Fruit fly (Drosophila melanogaster) whole organism, embryonic: ENCODE measurements around the gene CG31141.

ENCODE experiments used
- CG14441 ChIP-seq: fragments of 200-800 bp; sonication (Bioruptor generic); IDR thresholded peaks from 2 replicates; pipeline ENCODE4 v1.3.6; 2022; ENCODE audit warnings: missing biosample characterization, missing genetic modification characterization
- CG14667 ChIP-seq: fragments of 200-800 bp; sonication (Bioruptor generic); IDR thresholded peaks from 2 replicates; pipeline ENCODE4 v1.3.6; 2022; ENCODE audit warnings: missing biosample characterization, missing genetic modification characterization
- CG1603 ChIP-seq: fragments of 200-800 bp; sonication (Bioruptor generic); optimal IDR thresholded peaks from 2 replicates; lab custom pipeline; 2019; ENCODE audit warnings: missing biosample characterization, mild to moderate bottlenecking, missing genetic modification characterization, moderate library complexity
- CG16815 ChIP-seq: fragments of 200-800 bp; sonication (Bioruptor generic); optimal IDR thresholded peaks from 3 replicates; lab custom pipeline; 2017; ENCODE audit warnings: missing biosample characterization, mild to moderate bottlenecking, missing genetic modification characterization
- CG17612 ChIP-seq: fragments of 200-800 bp; sonication (Bioruptor generic); IDR thresholded peaks from 2 replicates; pipeline ENCODE4 v1.3.6; 2022; ENCODE audit warnings: missing biosample characterization, missing genetic modification characterization
- CG1792 ChIP-seq: fragments of 200-800 bp; sonication (Bioruptor generic); optimal IDR thresholded peaks from 2 replicates; lab custom pipeline; 2016; ENCODE audit warnings: missing biosample characterization, missing genetic modification characterization
- CG18476 ChIP-seq: fragments of 200-800 bp; sonication (Bioruptor generic); optimal IDR thresholded peaks from 2 replicates; lab custom pipeline; 2016; ENCODE audit warnings: missing biosample characterization, mild to moderate bottlenecking, missing genetic modification characterization
- CG2875 ChIP-seq: fragments of 200-800 bp; sonication (Bioruptor generic); optimal IDR thresholded peaks from 2 replicates; lab custom pipeline; 2017; ENCODE audit warnings: missing biosample characterization, mild to moderate bottlenecking, missing genetic modification characterization, missing genetic modification reagents
- CG30403 ChIP-seq: fragments of 200-800 bp; sonication (Bioruptor generic); optimal IDR thresholded peaks from 3 replicates; lab custom pipeline; 2016; ENCODE audit warnings: missing biosample characterization, missing genetic modification characterization
- CG32532 ChIP-seq: fragments of 200-800 bp; sonication (Bioruptor generic); IDR thresholded peaks from 2 replicates; pipeline ENCODE4 v1.3.6; 2022; ENCODE audit warnings: missing biosample characterization, missing genetic modification characterization
- CG34376 ChIP-seq: fragments of 200-800 bp; sonication (Bioruptor generic); optimal IDR thresholded peaks from 2 replicates; lab custom pipeline; 2018; ENCODE audit warnings: missing biosample characterization, mild to moderate bottlenecking, missing genetic modification characterization
- CG4282 ChIP-seq: fragments of 200-800 bp; sonication (Bioruptor generic); optimal IDR thresholded peaks from 2 replicates; lab custom pipeline; 2016; ENCODE audit warnings: missing biosample characterization, missing genetic modification characterization
- CG4730 ChIP-seq: fragments of 200-800 bp; sonication (Bioruptor generic); IDR thresholded peaks from 2 replicates; pipeline ENCODE4 v1.3.6; 2022; ENCODE audit warnings: missing biosample characterization, missing genetic modification characterization
- CG7987 ChIP-seq: fragments of 200-800 bp; sonication (Bioruptor generic); optimal IDR thresholded peaks from 2 replicates; lab custom pipeline; 2018; ENCODE audit warnings: missing biosample characterization, mild to moderate bottlenecking, missing genetic modification characterization, moderate library complexity
- CTCF ChIP-seq: fragments of 200-800 bp; sonication (Bioruptor generic); optimal IDR thresholded peaks from 2 replicates; lab custom pipeline; 2017; ENCODE audit warnings: missing biosample characterization, mild to moderate bottlenecking, missing genetic modification characterization, moderate library complexity
- CrebB ChIP-seq: fragments of 200-800 bp; sonication (Bioruptor generic); optimal IDR thresholded peaks from 3 replicates; lab custom pipeline; 2018; ENCODE audit warnings: missing biosample characterization, mild to moderate bottlenecking, missing genetic modification characterization
- Deaf1 ChIP-seq: fragments of 200-800 bp; optimal IDR thresholded peaks from 3 replicates; lab custom pipeline; 2019; ENCODE audit warnings: missing biosample characterization, mild to moderate bottlenecking, missing genetic modification characterization, moderate library complexity
- Dp ChIP-seq: fragments of 200-800 bp; sonication (Bioruptor generic); optimal IDR thresholded peaks from 2 replicates; lab custom pipeline; 2018; ENCODE audit warnings: missing biosample characterization, mild to moderate bottlenecking, missing genetic modification characterization, moderate library complexity
- Fer1 ChIP-seq: fragments of 200-800 bp; sonication (Bioruptor generic); optimal IDR thresholded peaks from 2 replicates; lab custom pipeline; 2017; ENCODE audit warnings: missing biosample characterization, mild to moderate bottlenecking, missing genetic modification characterization
- Gug ChIP-seq: fragments of 200-800 bp; sonication (Bioruptor generic); IDR thresholded peaks from 4 replicates; pipeline ENCODE4 v1.3.6; 2022; ENCODE audit warnings: missing biosample characterization, missing genetic modification characterization
- H15 ChIP-seq: fragments of 200-800 bp; sonication (Bioruptor generic); IDR thresholded peaks from 3 replicates; pipeline ENCODE4 v1.3.6; 2022; ENCODE audit warnings: missing biosample characterization, missing genetic modification characterization
- Hey ChIP-seq: fragments of 200-800 bp; sonication (Bioruptor generic); optimal IDR thresholded peaks from 3 replicates; lab custom pipeline; 2018; ENCODE audit warnings: missing biosample characterization, mild to moderate bottlenecking, missing genetic modification characterization
- MBD-R2 ChIP-seq: fragments of 200-800 bp; sonication (Bioruptor generic); IDR thresholded peaks from 2 replicates; pipeline ENCODE4 v1.3.6; 2022; ENCODE audit warnings: missing biosample characterization, missing genetic modification characterization
- Meics ChIP-seq: fragments of 200-800 bp; sonication (Bioruptor generic); optimal IDR thresholded peaks from 2 replicates; lab custom pipeline; 2017; ENCODE audit warnings: missing biosample characterization, mild to moderate bottlenecking, missing genetic modification characterization
- NC2β ChIP-seq: fragments of 200-800 bp; sonication (Bioruptor generic); optimal IDR thresholded peaks from 2 replicates; lab custom pipeline; 2016; ENCODE audit warnings: missing biosample characterization, missing genetic modification characterization
- Pdp1 ChIP-seq, 2 experiments: fragments of 200-800 bp; sonication (Bioruptor generic); optimal IDR thresholded peaks; 3 replicates each; lab custom pipeline; 2016; ENCODE audit warnings: missing biosample characterization in 2 of 2, missing genetic modification characterization in 2 of 2, mild to moderate bottlenecking in 1 of 2, moderate library complexity in 1 of 2
- Taf1 ChIP-seq: fragments of 200-800 bp; sonication (Bioruptor generic); IDR thresholded peaks from 2 replicates; pipeline ENCODE4 v1.3.6; 2022; ENCODE audit warnings: missing biosample characterization, missing genetic modification characterization
- Trl ChIP-seq, 3 experiments: fragments of >200 bp in 2 of 3; fragments of 200-800 bp in 1 of 3; sonication (Bioruptor generic) in 1 of 3; optimal IDR thresholded peaks; 2 replicates in 1 of 3; 3 replicates in 2 of 3; lab custom pipeline; 2016 to 2017; ENCODE audit warnings: missing biosample characterization in 1 of 3, missing genetic modification characterization in 1 of 3
- abd-A ChIP-seq: fragments of 200-800 bp; sonication (Bioruptor generic); optimal IDR thresholded peaks from 3 replicates; lab custom pipeline; 2019; ENCODE audit warnings: missing biosample characterization, mild to moderate bottlenecking, missing genetic modification characterization, moderate library complexity
- bbx ChIP-seq: fragments of 200-800 bp; sonication (Bioruptor generic); IDR thresholded peaks from 2 replicates; pipeline ENCODE4 v1.3.6; 2022; ENCODE audit warnings: missing biosample characterization, missing genetic modification characterization; ENCODE audit not compliant: partially characterized antibody
- crc ChIP-seq: fragments of 200-800 bp; sonication (Bioruptor generic); optimal IDR thresholded peaks from 2 replicates; lab custom pipeline; 2016; ENCODE audit warnings: missing biosample characterization, missing genetic modification characterization
- croc ChIP-seq: fragments of 200-800 bp; sonication (Bioruptor generic); conservative IDR thresholded peaks from 3 replicates; pipeline ENCODE4 v1.3.6; 2022; ENCODE audit warnings: missing biosample characterization, missing genetic modification characterization
- ewg ChIP-seq: fragments of 200-800 bp; sonication (Bioruptor generic); optimal IDR thresholded peaks from 3 replicates; lab custom pipeline; 2017; ENCODE audit warnings: mild to moderate bottlenecking, missing biosample characterization, missing genetic modification reagents, missing genetic modification characterization
- fru ChIP-seq: fragments of >200 bp; optimal IDR thresholded peaks from 2 replicates; lab custom pipeline; 2017
- gsb ChIP-seq: fragments of 200-800 bp; sonication (Bioruptor generic); IDR thresholded peaks from 2 replicates; pipeline ENCODE4 v1.3.6; 2022; ENCODE audit warnings: missing biosample characterization, missing genetic modification characterization
- gt ChIP-seq: fragments of 200-800 bp; sonication (Bioruptor generic); IDR thresholded peaks from 2 replicates; pipeline ENCODE4 v1.3.6; 2022; ENCODE audit warnings: missing biosample characterization, missing genetic modification characterization
- her ChIP-seq: fragments of 200-800 bp; sonication (Bioruptor generic); optimal IDR thresholded peaks from 2 replicates; lab custom pipeline; 2016; ENCODE audit warnings: missing biosample characterization, missing genetic modification characterization
- mam ChIP-seq: fragments of 200-800 bp; sonication (Bioruptor generic); optimal IDR thresholded peaks from 3 replicates; lab custom pipeline; 2016; ENCODE audit warnings: missing biosample characterization, missing genetic modification characterization
- mirr ChIP-seq: fragments of 200-800 bp; sonication (Bioruptor generic); optimal IDR thresholded peaks from 3 replicates; lab custom pipeline; 2018; ENCODE audit warnings: missing biosample characterization, mild to moderate bottlenecking, missing genetic modification characterization
- prd ChIP-seq, 3 experiments: fragments of >200 bp in 2 of 3; fragments of 200-800 bp in 1 of 3; sonication (Bioruptor generic) in 1 of 3; optimal IDR thresholded peaks in 2 of 3; IDR thresholded peaks in 1 of 3; 2 replicates in 2 of 3; 3 replicates in 1 of 3; pipeline versions ENCODE4 v1.3.6 to Lab custom; 2017 to 2022; ENCODE audit warnings: missing biosample characterization in 1 of 3, missing genetic modification characterization in 1 of 3
- ranshi ChIP-seq: fragments of 200-800 bp; sonication (Bioruptor generic); IDR thresholded peaks from 2 replicates; pipeline ENCODE4 v1.3.6; 2022; ENCODE audit warnings: missing biosample characterization, missing genetic modification characterization
- rib ChIP-seq: fragments of 200-800 bp; sonication (Bioruptor generic); IDR thresholded peaks from 2 replicates; pipeline ENCODE4 v1.3.6; 2022; ENCODE audit warnings: missing biosample characterization, missing genetic modification characterization
- sd ChIP-seq: fragments of 200-800 bp; sonication (Bioruptor generic); optimal IDR thresholded peaks from 3 replicates; lab custom pipeline; 2018; ENCODE audit warnings: missing biosample characterization, mild to moderate bottlenecking, missing genetic modification characterization, moderate library complexity
- sens ChIP-seq: fragments of 200-800 bp; sonication (Bioruptor generic); peaks from one replicate; lab custom pipeline; 2016; ENCODE audit warnings: missing biosample characterization, missing genetic modification characterization
- shn ChIP-seq: fragments of 200-800 bp; sonication (Bioruptor generic); optimal IDR thresholded peaks from 3 replicates; lab custom pipeline; 2016; ENCODE audit warnings: missing biosample characterization, missing genetic modification characterization
- slbo ChIP-seq: fragments of 200-800 bp; sonication (Bioruptor generic); IDR thresholded peaks from 2 replicates; pipeline ENCODE4 v1.3.6; 2022; ENCODE audit warnings: missing biosample characterization, missing genetic modification characterization
- tap ChIP-seq: fragments of 200-800 bp; optimal IDR thresholded peaks from 3 replicates; lab custom pipeline; 2019; ENCODE audit warnings: missing biosample characterization, mild to moderate bottlenecking, missing genetic modification characterization, moderate library complexity
- tin ChIP-seq: fragments of 200-800 bp; sonication (Bioruptor generic); optimal IDR thresholded peaks from 3 replicates; lab custom pipeline; 2016; ENCODE audit warnings: missing biosample characterization, missing genetic modification characterization
- wor ChIP-seq: fragments of 200-800 bp; sonication (Bioruptor generic); IDR thresholded peaks from 2 replicates; pipeline ENCODE4 v1.3.6; 2022; ENCODE audit warnings: missing biosample characterization, missing genetic modification characterization

CG31141 gene

dm6 chr3R:23920874-23921539 is 2.1 kb upstream of the CG31141 start (continued):
- TF ChIP-seq crc (peak; percentile 8), CG17612 (0 out of 2 replicates have a peak, but pooled peaks have one; percentile 20), Hey (peak; percentile 14), Trl (optimal IDR thresholded peaks at IDR 0.05; lab: Kevin White, UChicago) (no peak), Trl (GFP tag; optimal IDR thresholded peaks at IDR 0.05; lab: Kevin White, UChicago) (peak; percentile 14), CrebB (tag; lab: Kevin White, UChicago) (peak; percentile 82), CG16815 (GFP tag; lab: Kevin White, UChicago) (no peak), Dp (GFP tag; lab: Kevin White, UChicago) (no peak), CG1603 (tag; lab: Kevin White, UChicago) (peak; percentile 47), prd (optimal IDR thresholded peaks at IDR 0.05; lab: Kevin White, UChicago) (no peak), prd (GFP tag; IDR thresholded peaks at IDR 0.05; lab: Robert Waterston, UW) (0 out of 3 replicates have a peak, but pooled peaks have one; percentile 49), Taf1 (peak; percentile 67; the same call in 1 of the 2 replicates), CG4730 (0 out of 2 replicates have a peak, but pooled peaks have one; percentile 15), NC2β (GFP tag; lab: Kevin White, UChicago) (peak; percentile 7), CG1792 (peak; percentile 40), Pdp1 (GFP tag; optimal IDR thresholded peaks at IDR 0.05; lab: Kevin White, UChicago) (peak; percentile 3 to 9), tin (GFP tag; lab: Kevin White, UChicago) (peak; percentile 20), wor (GFP tag; lab: Robert Waterston, UW) (no peak), mirr (GFP tag; lab: Kevin White, UChicago) (peak; percentile 87), rib (GFP tag; lab: Robert Waterston, UW) (peak; percentile 93), slbo (GFP tag; lab: Robert Waterston, UW) (peak; percentile 87), Fer1 (GFP tag; lab: Kevin White, UChicago) (peak; percentile 46), CG14441 (peak; percentile 62), bbx (GFP tag; lab: Robert Waterston, UW) (no peak), shn (GFP tag; lab: Kevin White, UChicago) (peak; percentile 55), croc (GFP tag; lab: Robert Waterston, UW) (no peak), sd (tag; lab: Kevin White, UChicago) (peak; percentile 46), CG34376 (GFP tag; lab: Kevin White, UChicago) (peak; percentile 55), CG18476 (GFP tag; lab: Kevin White, UChicago) (no peak), Gug (GFP tag; lab: Robert Waterston, UW) (peak; percentile 42; the same call in 1 of the 4 replicates), abd-A (peak; percentile 93), CTCF (no peak), CG7987 (peak; percentile 11), mam (GFP tag; lab: Kevin White, UChicago) (peak; percentile 40), CG32532 (GFP tag; lab: Robert Waterston, UW) (peak; percentile 83), ranshi (GFP tag; lab: Robert Waterston, UW) (peak; percentile 63; the same call in 1 of the 2 replicates)
- TF ChIP-seq, all 482 proteins: peak for 207

dm6 chr3R:23921701-23922501 is 1.2 kb upstream of the CG31141 start:
- TF ChIP-seq H15 (GFP tag; lab: Robert Waterston, UW) (0 out of 3 replicates have a peak, but pooled peaks have one; percentile 33), CG2875 (no peak), MBD-R2 (GFP tag; lab: Robert Waterston, UW) (peak; percentile 13; the same call in 1 of the 2 replicates), fru (no peak), her (GFP tag; lab: Kevin White, UChicago) (no peak), CG30403 (peak; percentile 45), sens (GFP tag; lab: Kevin White, UChicago) (peak; percentile 80), Deaf1 (tag; lab: Kevin White, UChicago) (no peak), tap (tag; lab: Kevin White, UChicago) (peak; percentile 39), CrebB (tag; lab: Kevin White, UChicago) (peak; percentile 33), CG14667 (GFP tag; lab: Robert Waterston, UW) (no peak), ewg (GFP tag; lab: Kevin White, UChicago) (no peak), CG4282 (GFP tag; lab: Kevin White, UChicago) (no peak), gt (GFP tag; lab: Robert Waterston, UW) (no peak), Meics (GFP tag; lab: Kevin White, UChicago) (peak; percentile 5), gsb (no peak)
